Worm (Caenorhabditis elegans) whole organism, L3 larva: ENCODE measurements around the gene hpo-9.

Experiments
- aly-2 ChIP-seq: fragments of 150-350 bp; optimal IDR thresholded peaks from 2 replicates; lab custom pipeline; 2014; ENCODE audit warnings: missing biosample characterization, missing genetic modification characterization
- ceh-16 ChIP-seq: sonication (generic microtip); optimal IDR thresholded peaks from 2 replicates; lab custom pipeline; 2017; ENCODE audit warnings: missing biosample characterization, missing genetic modification characterization
- ceh-9 ChIP-seq: sonication (generic microtip); optimal IDR thresholded peaks from 2 replicates; lab custom pipeline; 2018; ENCODE audit warnings: missing biosample characterization, missing genetic modification characterization
- lin-39 ChIP-seq: fragments of 150-350 bp; optimal IDR thresholded peaks from 2 replicates; lab custom pipeline; 2018; ENCODE audit warnings: missing biosample characterization, missing genetic modification reagents, missing genetic modification characterization
- mdl-1 ChIP-seq: fragments of 150-350 bp; optimal IDR thresholded peaks from 2 replicates; lab custom pipeline; 2014; ENCODE audit warnings: missing biosample characterization, missing genetic modification characterization
- nfya-1 ChIP-seq: sonication (generic microtip); optimal IDR thresholded peaks from 2 replicates; lab custom pipeline; 2017; ENCODE audit warnings: missing genetic modification characterization, mild to moderate bottlenecking, missing compliant biosample characterization, antibody characterized with exemption, moderate library complexity; ENCODE audit not compliant: insufficient read depth
- nhr-11 ChIP-seq: fragments of 150-350 bp; optimal IDR thresholded peaks from 2 replicates; lab custom pipeline; 2014; ENCODE audit warnings: missing biosample characterization, missing genetic modification characterization
- nhr-76 ChIP-seq: fragments of 150-350 bp; sonication (generic microtip); optimal IDR thresholded peaks from 5 replicates; lab custom pipeline; 2014; ENCODE audit warnings: missing biosample characterization, missing genetic modification characterization
- tbx-2 ChIP-seq: sonication (generic microtip); optimal IDR thresholded peaks from 2 replicates; lab custom pipeline; 2016; ENCODE audit warnings: mild to moderate bottlenecking, missing genetic modification characterization, missing compliant biosample characterization

DNA sequence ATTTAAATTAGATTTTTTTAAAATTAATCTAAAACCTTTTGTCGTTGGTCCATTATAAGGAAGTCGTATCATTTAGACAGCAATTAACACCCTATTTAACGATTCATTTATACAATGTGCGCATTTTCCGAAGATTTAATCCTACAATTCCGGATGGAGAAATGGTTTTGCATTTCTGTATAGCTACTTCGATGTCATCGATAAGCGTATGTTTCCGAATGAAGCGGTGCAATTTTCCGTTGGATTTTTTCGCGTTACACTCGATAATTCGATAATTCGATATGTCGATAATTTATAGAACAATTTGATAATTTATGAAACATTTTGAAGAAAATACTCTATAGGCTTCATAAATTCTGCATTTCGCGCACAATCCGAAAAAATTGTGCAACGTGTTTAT lies 38.1 kb upstream of the hpo-9 start, which contains the start of gene C13A2.10:
- no peak for TF ChIP-seq mdl-1 (tag; lab: Kevin White, UChicago)
- TF ChIP-seq ceh-16 = no peak
- TF ChIP-seq ceh-9 (tag; lab: Kevin White, UChicago) = no peak
- no peak for TF ChIP-seq nfya-1 (tag; lab: Kevin White, UChicago)
- no peak for TF ChIP-seq tbx-2
- no peak for TF ChIP-seq aly-2 (tag; lab: Kevin White, UChicago)
- no peak for TF ChIP-seq nhr-11 (tag; lab: Kevin White, UChicago)
- TF ChIP-seq nhr-76 (tag; lab: Kevin White, UChicago) = no peak
- TF ChIP-seq lin-39 (tag; lab: Kevin White, UChicago) = no peak
